Worm (Caenorhabditis elegans): ENCODE results near the gene B0250.5.

- TF ChIP-seq unc-39 (tag; optimal IDR thresholded peaks at IDR 0.05) = no peak
- no peak for TF ChIP-seq nhr-76 (tag; optimal IDR thresholded peaks at IDR 0.05)
- TF ChIP-seq lsy-2 (tag; optimal IDR thresholded peaks at IDR 0.05) = no peak
- TF ChIP-seq blmp-1 (tag; optimal IDR thresholded peaks at IDR 0.05) = no peak
- TF ChIP-seq nhr-12 (tag; optimal IDR thresholded peaks at IDR 0.05) = no peak
- no peak for TF ChIP-seq drap-1 (GFP tag; optimal IDR thresholded peaks at IDR 0.05)
- TF ChIP-seq unc-62 (GFP tag; optimal IDR thresholded peaks at IDR 0.05) = no peak
- no peak for TF ChIP-seq ces-1 (GFP tag; optimal IDR thresholded peaks at IDR 0.05)
- TF ChIP-seq pha-4 (tag; optimal IDR thresholded peaks at IDR 0.05) = no peak
- TF ChIP-seq nhr-237 (tag; optimal IDR thresholded peaks at IDR 0.05) = no peak
Observed at ce11 chrV:20498980-20499379, 5.3 kb downstream of the B0250.5 start, which contains the start of gene dct-16.
